Worm (Caenorhabditis elegans) whole organism, L3 larva: ENCODE results near the gene lin-23.

Experiments used
- R02D3.7 ChIP-seq: fragments of 150-350 bp; optimal IDR thresholded peaks from 2 replicates; lab custom pipeline; 2014; ENCODE audit warnings: missing biosample characterization, missing genetic modification characterization
- ZK546.5 ChIP-seq: sonication (generic microtip); optimal IDR thresholded peaks from 2 replicates; lab custom pipeline; 2017; ENCODE audit warnings: missing biosample characterization, missing genetic modification characterization
- aly-2 ChIP-seq: fragments of 150-350 bp; optimal IDR thresholded peaks from 2 replicates; lab custom pipeline; 2014; ENCODE audit warnings: missing biosample characterization, missing genetic modification characterization
- ceh-28 ChIP-seq: fragments of 150-350 bp; optimal IDR thresholded peaks from 2 replicates; lab custom pipeline; 2014; ENCODE audit warnings: missing biosample characterization, missing genetic modification reagents, missing genetic modification characterization
- nhr-77 ChIP-seq: fragments of 150-350 bp; optimal IDR thresholded peaks from 2 replicates; lab custom pipeline; 2014; ENCODE audit warnings: missing biosample characterization, missing genetic modification characterization
- pha-4 ChIP-seq: fragments of 150-350 bp; optimal IDR thresholded peaks from 2 replicates; lab custom pipeline; 2014; ENCODE audit warnings: missing biosample characterization, missing genetic modification reagents, missing genetic modification characterization
- unc-39 ChIP-seq: sonication (generic microtip); optimal IDR thresholded peaks from 4 replicates; lab custom pipeline; 2017; ENCODE audit warnings: missing biosample characterization, missing genetic modification characterization
- ztf-11 ChIP-seq: fragments of 150-350 bp; optimal IDR thresholded peaks from 2 replicates; lab custom pipeline; 2014; ENCODE audit warnings: missing biosample characterization, missing genetic modification characterization
- ztf-4 ChIP-seq: fragments of 150-350 bp; optimal IDR thresholded peaks from 2 replicates; lab custom pipeline; 2014; ENCODE audit warnings: missing biosample characterization, missing genetic modification characterization

- TF ChIP-seq R02D3.7 (tag; lab: Kevin White, UChicago) (no peak), ZK546.5 (no peak), pha-4 (tag; lab: Kevin White, UChicago) (no peak), ceh-28 (no peak), ztf-11 (tag; lab: Kevin White, UChicago) (no peak), unc-39 (tag; lab: Kevin White, UChicago) (no peak), aly-2 (tag; lab: Kevin White, UChicago) (no peak), nhr-77 (tag; lab: Kevin White, UChicago) (no peak), ztf-4 (tag; lab: Kevin White, UChicago) (no peak)
These were observed 39.1 kb downstream of the lin-23 start, which contains the start of gene T25D10.4 for ce11 chrII:6410181-6410580.
